Worm (Caenorhabditis elegans) whole organism, L4 larva: Measurements from ENCODE around the gene mmad-1.

Experiments
- F44E2.7 ChIP-seq: fragments of 200-800 bp; sonication (Bioruptor generic); IDR thresholded peaks from 2 replicates; pipeline ENCODE4 v2.1.2; 2022; ENCODE audit warnings: missing genetic modification characterization, missing compliant biosample characterization
- aly-2 ChIP-seq: sonication (generic microtip); optimal IDR thresholded peaks from 2 replicates; lab custom pipeline; 2018; ENCODE audit warnings: missing biosample characterization, missing genetic modification characterization
- ceh-82 ChIP-seq: sonication (generic microtip); optimal IDR thresholded peaks from 2 replicates; lab custom pipeline; 2017; ENCODE audit warnings: missing biosample characterization, missing genetic modification characterization
- dpl-1 ChIP-seq: fragments of 150-350 bp; optimal IDR thresholded peaks from 2 replicates; lab custom pipeline; 2014; ENCODE audit warnings: missing biosample characterization, missing genetic modification reagents, missing genetic modification characterization
- fos-1 ChIP-seq: fragments of 150-350 bp; optimal IDR thresholded peaks from 2 replicates; lab custom pipeline; 2014; ENCODE audit warnings: missing biosample characterization, missing genetic modification characterization
- nhr-237 ChIP-seq: sonication (generic microtip); optimal IDR thresholded peaks from 2 replicates; lab custom pipeline; 2017; ENCODE audit warnings: missing biosample characterization, missing genetic modification characterization
- pha-4 ChIP-seq, 2 experiments: fragments of 150-350 bp in 1 of 2; fragments of 200-800 bp in 1 of 2; sonication (Bioruptor generic) in 1 of 2; IDR thresholded peaks in 1 of 2; optimal IDR thresholded peaks in 1 of 2; 2 replicates each; pipeline versions ENCODE4 v1.3.6 to Lab custom; 2014 to 2022; ENCODE audit warnings: missing genetic modification characterization in 2 of 2, missing genetic modification reagents in 2 of 2, missing biosample characterization in 1 of 2, missing compliant biosample characterization in 1 of 2
- tag-97 ChIP-seq: fragments of 200-800 bp; sonication (Bioruptor generic); IDR thresholded peaks from 2 replicates; pipeline ENCODE4 v1.3.6; 2022; ENCODE audit warnings: missing genetic modification characterization, missing compliant biosample characterization
- unc-39 ChIP-seq: sonication (generic microtip); optimal IDR thresholded peaks from 2 replicates; lab custom pipeline; 2017; ENCODE audit warnings: missing biosample characterization, missing genetic modification characterization

ce11 chrIII:13543434-13543833 is 5.4 kb downstream of the mmad-1 start, which contains the start of gene acs-5:
- TF ChIP-seq pha-4 (GFP tag; IDR thresholded peaks at IDR 0.05; lab: Robert Waterston, UW) = no peak
- TF ChIP-seq pha-4 (tag; optimal IDR thresholded peaks at IDR 0.05; lab: Kevin White, UChicago) = no peak
- no peak for TF ChIP-seq unc-39 (tag; lab: Kevin White, UChicago)
- TF ChIP-seq fos-1 (tag; lab: Kevin White, UChicago) = no peak
- TF ChIP-seq aly-2 (tag; lab: Kevin White, UChicago) = no peak
- no peak for TF ChIP-seq ceh-82
- no peak for TF ChIP-seq tag-97
- no peak for TF ChIP-seq F44E2.7
- TF ChIP-seq nhr-237 (tag; lab: Kevin White, UChicago) = no peak
- no peak for TF ChIP-seq dpl-1 (GFP tag; lab: Kevin White, UChicago)
